Worm (Caenorhabditis elegans) whole organism, L1 larva: ENCODE results near the gene F11E6.4.
A peak's percentile ranks its signal among the peaks of the same experiment; 100 is the strongest.

ENCODE experiments used
- F16B12.6 ChIP-seq: fragments of 150-350 bp; optimal IDR thresholded peaks from 2 replicates; lab custom pipeline; 2014; ENCODE audit warnings: missing biosample characterization, missing genetic modification characterization
- alr-1 ChIP-seq: fragments of 200-800 bp; sonication (Bioruptor generic); optimal IDR thresholded peaks from 2 replicates; lab custom pipeline; 2018; ENCODE audit warnings: borderline replicate concordance, mild to moderate bottlenecking, missing genetic modification characterization, missing compliant biosample characterization
- aly-2 ChIP-seq: fragments of 150-350 bp; optimal IDR thresholded peaks from 2 replicates; lab custom pipeline; 2014; ENCODE audit warnings: missing biosample characterization, missing genetic modification characterization
- ama-1 ChIP-seq: fragments of 150-350 bp; optimal IDR thresholded peaks from 2 replicates; lab custom pipeline; 2014
- blmp-1 ChIP-seq: fragments of 150-350 bp; optimal IDR thresholded peaks from 2 replicates; lab custom pipeline; 2014; ENCODE audit warnings: missing biosample characterization, missing genetic modification characterization
- ceh-63 ChIP-seq: fragments of 200-800 bp; sonication (Bioruptor generic); optimal IDR thresholded peaks from 2 replicates; lab custom pipeline; 2018; ENCODE audit warnings: mild to moderate bottlenecking, missing genetic modification characterization, missing compliant biosample characterization
- ceh-8 ChIP-seq: fragments of 200-800 bp; sonication (Bioruptor generic); optimal IDR thresholded peaks from 2 replicates; lab custom pipeline; 2018; ENCODE audit warnings: mild to moderate bottlenecking, missing genetic modification characterization, moderate library complexity, missing compliant biosample characterization
- ces-1 ChIP-seq: fragments of 150-350 bp; optimal IDR thresholded peaks from 2 replicates; lab custom pipeline; 2014; ENCODE audit warnings: missing biosample characterization, missing genetic modification reagents, missing genetic modification characterization
- efl-1 ChIP-seq, 4 experiments: fragments of 150-350 bp; optimal IDR thresholded peaks in 3 of 4; peaks in 1 of 4; 1 replicate in 1 of 4; 2 replicates in 3 of 4; lab custom pipeline; 2014; ENCODE audit warnings: missing biosample characterization in 2 of 4, missing genetic modification characterization in 2 of 4, missing genetic modification reagents in 2 of 4
- egl-13 ChIP-seq: sonication (generic microtip); optimal IDR thresholded peaks from 2 replicates; lab custom pipeline; 2016; ENCODE audit warnings: missing genotype, missing genetic modification reagents, missing genetic modification characterization, missing compliant biosample characterization
- elt-2 ChIP-seq: sonication (generic microtip); optimal IDR thresholded peaks from 2 replicates; lab custom pipeline; 2016; ENCODE audit warnings: missing genetic modification characterization, mild to moderate bottlenecking, inconsistent platforms, missing compliant biosample characterization, missing genetic modification reagents
- elt-3 ChIP-seq, 6 experiments: fragments of 150-350 bp in 1 of 6; sonication (generic microtip); optimal IDR thresholded peaks; 2 replicates each; lab custom pipeline; 2017 to 2018; ENCODE audit warnings: missing biosample characterization in 6 of 6, missing genetic modification characterization in 6 of 6, inconsistent platforms in 1 of 6
- ets-5 ChIP-seq: fragments of 200-800 bp; sonication (Bioruptor generic); IDR thresholded peaks from 2 replicates; pipeline ENCODE4 v1.3.6; 2022; ENCODE audit warnings: missing genetic modification characterization, missing compliant biosample characterization
- fos-1 ChIP-seq: fragments of 150-350 bp; optimal IDR thresholded peaks from 2 replicates; lab custom pipeline; 2014; ENCODE audit warnings: missing biosample characterization, missing genetic modification characterization
- grh-1 ChIP-seq: fragments of 200-800 bp; sonication (Bioruptor generic); IDR thresholded peaks from 2 replicates; pipeline ENCODE4 v1.3.6; 2022; ENCODE audit warnings: missing genetic modification reagents, missing genetic modification characterization, missing compliant biosample characterization
- hlh-4 ChIP-seq: sonication (generic microtip); optimal IDR thresholded peaks from 2 replicates; lab custom pipeline; 2016; ENCODE audit warnings: mild to moderate bottlenecking, missing genetic modification characterization, missing compliant biosample characterization
- hpl-2 ChIP-seq: fragments of 150-350 bp; optimal IDR thresholded peaks from 2 replicates; lab custom pipeline; 2014; ENCODE audit warnings: missing biosample characterization, missing genetic modification reagents, missing genetic modification characterization
- irx-1 ChIP-seq: sonication (generic microtip); optimal IDR thresholded peaks from 2 replicates; lab custom pipeline; 2016; ENCODE audit warnings: missing genetic modification characterization, missing compliant biosample characterization
- lin-39 ChIP-seq: fragments of 150-350 bp; optimal IDR thresholded peaks from 2 replicates; lab custom pipeline; 2014; ENCODE audit warnings: missing biosample characterization, missing genetic modification reagents, missing genetic modification characterization
- lir-3 ChIP-seq: sonication (generic microtip); optimal IDR thresholded peaks from 2 replicates; lab custom pipeline; 2016; ENCODE audit warnings: mild to moderate bottlenecking, missing genetic modification characterization, moderate library complexity, missing compliant biosample characterization; ENCODE audit not compliant: poor library complexity
- lsy-2 ChIP-seq, 2 experiments: fragments of 150-350 bp; optimal IDR thresholded peaks; 2 replicates each; lab custom pipeline; 2014; ENCODE audit warnings: missing biosample characterization in 2 of 2, missing genetic modification characterization in 2 of 2
- mep-1 ChIP-seq: fragments of 150-350 bp; optimal IDR thresholded peaks from 2 replicates; lab custom pipeline; 2014; ENCODE audit warnings: missing biosample characterization, missing genetic modification characterization
- nhr-19 ChIP-seq: fragments of 200-800 bp; sonication (Bioruptor generic); conservative IDR thresholded peaks from 2 replicates; pipeline ENCODE4 v1.3.6; 2022; ENCODE audit warnings: missing genetic modification characterization, missing compliant biosample characterization
- nhr-237 ChIP-seq: fragments of 150-350 bp; optimal IDR thresholded peaks from 2 replicates; lab custom pipeline; 2014; ENCODE audit warnings: missing biosample characterization, missing genetic modification characterization
- nhr-28 ChIP-seq: fragments of 150-350 bp; optimal IDR thresholded peaks from 2 replicates; lab custom pipeline; 2014; ENCODE audit warnings: missing biosample characterization, missing genetic modification characterization
- nhr-71 ChIP-seq: sonication (generic microtip); optimal IDR thresholded peaks from 2 replicates; lab custom pipeline; 2016; ENCODE audit warnings: mild to moderate bottlenecking, missing genetic modification characterization, moderate library complexity, missing compliant biosample characterization
- nhr-77 ChIP-seq: fragments of 150-350 bp; optimal IDR thresholded peaks from 2 replicates; lab custom pipeline; 2014; ENCODE audit warnings: missing biosample characterization, missing genetic modification characterization
- nhr-85 ChIP-seq: sonication (generic microtip); peaks from one replicate; lab custom pipeline; 2016; ENCODE audit warnings: missing genetic modification characterization, inconsistent platforms, missing compliant biosample characterization
- pag-3 ChIP-seq: sonication (generic microtip); optimal IDR thresholded peaks from 2 replicates; lab custom pipeline; 2017; ENCODE audit warnings: missing genetic modification characterization, mild to moderate bottlenecking, missing compliant biosample characterization, antibody characterized with exemption, borderline replicate concordance; ENCODE audit not compliant: insufficient read depth
- pax-3 ChIP-seq: fragments of 200-800 bp; sonication (Bioruptor generic); optimal IDR thresholded peaks from 2 replicates; lab custom pipeline; 2018; ENCODE audit warnings: mild to moderate bottlenecking, missing genetic modification characterization, moderate library complexity, missing compliant biosample characterization
- pqm-1 ChIP-seq: sonication (generic microtip); optimal IDR thresholded peaks from 3 replicates; lab custom pipeline; 2017; ENCODE audit warnings: missing biosample characterization, missing genetic modification characterization
- sox-4 ChIP-seq: sonication (generic microtip); optimal IDR thresholded peaks from 2 replicates; lab custom pipeline; 2016; ENCODE audit warnings: missing genetic modification characterization, missing compliant biosample characterization
- sptf-1 ChIP-seq: fragments of 150-350 bp; optimal IDR thresholded peaks from 2 replicates; lab custom pipeline; 2014; ENCODE audit warnings: missing biosample characterization, missing genetic modification characterization
- tbx-2 ChIP-seq: sonication (generic microtip); optimal IDR thresholded peaks from 2 replicates; lab custom pipeline; 2016; ENCODE audit warnings: missing genetic modification characterization, missing compliant biosample characterization
- tlp-1 ChIP-seq: fragments of 150-350 bp; optimal IDR thresholded peaks from 2 replicates; lab custom pipeline; 2014; ENCODE audit warnings: missing biosample characterization, missing genetic modification characterization
- unc-62 ChIP-seq: fragments of 150-350 bp; optimal IDR thresholded peaks from 2 replicates; lab custom pipeline; 2014; ENCODE audit warnings: missing biosample characterization, missing genetic modification reagents, missing genetic modification characterization
- unc-86 ChIP-seq: sonication (generic microtip); optimal IDR thresholded peaks from 2 replicates; lab custom pipeline; 2016; ENCODE audit warnings: missing genetic modification characterization, missing compliant biosample characterization
- zip-4 ChIP-seq: fragments of 200-800 bp; sonication (Bioruptor generic); optimal IDR thresholded peaks from 2 replicates; lab custom pipeline; 2018; ENCODE audit warnings: mild to moderate bottlenecking, missing genetic modification characterization, moderate library complexity, missing compliant biosample characterization
- ztf-4 ChIP-seq: fragments of 150-350 bp; optimal IDR thresholded peaks from 2 replicates; lab custom pipeline; 2014; ENCODE audit warnings: missing biosample characterization, missing genetic modification characterization

Gene F11E6.4

DNA sequence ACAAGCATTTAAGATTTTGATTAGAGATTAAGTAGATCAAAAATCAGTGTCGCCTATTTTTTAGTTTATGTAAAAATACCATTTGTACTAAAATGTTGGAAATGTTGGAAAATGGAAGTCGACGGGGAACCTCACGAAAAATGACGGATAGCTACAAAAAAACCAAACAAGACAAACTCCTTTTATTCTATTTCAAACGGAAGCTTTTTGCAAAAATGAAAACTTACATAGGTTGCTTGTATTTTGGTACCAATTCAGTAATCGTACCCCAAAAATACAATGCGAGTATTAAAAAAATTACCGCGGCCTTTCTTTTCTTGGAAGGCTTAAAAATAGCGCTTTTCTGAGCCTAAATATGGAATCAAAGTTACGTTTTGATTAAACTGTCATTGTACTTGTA, 16.2 kb downstream of the F11E6.4 start:
- TF ChIP-seq lir-3 (tag; lab: Kevin White, UChicago) (no peak), ceh-8 (GFP tag; lab: Kevin White, UChicago) (no peak), hpl-2 (no peak), sptf-1 (tag; lab: Kevin White, UChicago) (no peak), pax-3 (tag; lab: Kevin White, UChicago) (no peak), ceh-63 (GFP tag; lab: Kevin White, UChicago) (no peak), lin-39 (no peak), efl-1 (optimal IDR thresholded peaks at IDR 0.05; lab: Kevin White, UChicago) (no peak), efl-1 (GFP tag; optimal IDR thresholded peaks at IDR 0.05 in 1 of 2; lab: Kevin White, UChicago) (peak in 1 of 2 experiments; percentile 10)

DNA sequence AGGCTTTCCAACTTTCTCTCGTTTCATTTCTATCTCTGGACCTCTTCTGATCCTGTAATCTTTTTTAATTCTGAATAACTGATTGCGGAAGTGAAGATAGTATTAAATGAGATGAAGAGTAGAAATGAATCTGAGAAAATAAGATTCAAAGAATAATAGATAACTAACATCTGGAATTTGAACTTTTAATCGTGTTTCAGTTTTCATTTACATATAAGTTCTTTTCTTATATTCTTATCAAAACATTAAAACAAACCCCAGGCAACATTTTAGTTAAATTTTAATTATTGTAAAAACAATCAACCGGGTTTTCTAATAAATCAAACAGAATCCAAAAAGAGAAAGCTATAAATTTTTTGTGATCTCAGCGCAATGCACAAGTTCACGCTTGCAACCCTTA, 17.0 kb downstream of the F11E6.4 start:
- TF ChIP-seq efl-1 (optimal IDR thresholded peaks at IDR 0.05; lab: Kevin White, UChicago) (no peak), efl-1 (GFP tag; optimal IDR thresholded peaks at IDR 0.05 in 1 of 2; lab: Kevin White, UChicago) (peak in 1 of 2 experiments; percentile 62), nhr-77 (no peak), blmp-1 (tag; lab: Kevin White, UChicago) (peak; percentile 86), pqm-1 (no peak), zip-4 (GFP tag; lab: Kevin White, UChicago) (no peak), ztf-4 (tag; lab: Kevin White, UChicago) (no peak)
- TF ChIP-seq, all 84 proteins: peak for 2

DNA sequence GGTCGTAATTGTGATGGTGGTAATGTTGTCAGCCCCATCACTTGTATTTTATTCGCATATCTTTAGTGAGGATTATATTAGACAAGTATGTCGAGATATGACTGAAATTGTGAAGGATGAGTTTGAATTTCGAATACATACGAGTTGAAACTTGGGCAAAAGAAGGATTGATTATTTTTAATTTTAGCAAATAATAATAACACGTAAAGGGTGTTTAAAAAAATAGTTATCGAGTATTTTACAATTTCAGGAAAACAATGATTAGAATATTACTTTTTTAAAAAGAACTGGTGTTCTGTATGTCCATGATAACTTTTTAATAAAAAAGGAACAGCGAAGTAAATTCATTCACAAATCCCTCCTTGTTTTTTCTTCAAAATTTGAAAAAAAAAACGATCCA, 19.7 kb downstream of the F11E6.4 start, which contains the start of gene F11E6.8:
TSS of gene F11E6.8 (minus strand) at position 101 of the 400 bp plus-strand sequence.
- TF ChIP-seq unc-86 (tag; lab: Kevin White, UChicago), result no peak
- TF ChIP-seq blmp-1 (tag; lab: Kevin White, UChicago), result no peak
- TF ChIP-seq lsy-2 (tag; optimal IDR thresholded peaks at IDR 0.05; lab: Kevin White, UChicago), result no peak
- no peak for TF ChIP-seq alr-1 (tag; lab: Kevin White, UChicago)
- TF ChIP-seq aly-2, result no peak
- TF ChIP-seq pag-3, result no peak
- TF ChIP-seq mep-1, result no peak
- no peak for TF ChIP-seq sptf-1 (tag; lab: Kevin White, UChicago)
- TF ChIP-seq ces-1 (GFP tag; lab: Kevin White, UChicago), result no peak
- no peak for TF ChIP-seq irx-1 (tag; lab: Kevin White, UChicago)
- no peak for TF ChIP-seq nhr-85 (tag; lab: Kevin White, UChicago)
- TF ChIP-seq elt-2 (tag; lab: Kevin White, UChicago), result no peak
- TF ChIP-seq nhr-28 (tag; lab: Kevin White, UChicago), result no peak
- TF ChIP-seq unc-62 (GFP tag; lab: Kevin White, UChicago), result no peak
- no peak for TF ChIP-seq ets-5 (GFP tag; lab: Robert Waterston, UW)
- no peak for TF ChIP-seq ama-1 (lab: Kevin White, UChicago)
- TF ChIP-seq F16B12.6, result no peak
- no peak for TF ChIP-seq nhr-71 (tag; lab: Kevin White, UChicago)
- TF ChIP-seq grh-1 (GFP tag; lab: Robert Waterston, UW), result no peak
- TF ChIP-seq sox-4 (tag; lab: Kevin White, UChicago), result no peak
- TF ChIP-seq, all 84 proteins: peak for 0

DNA sequence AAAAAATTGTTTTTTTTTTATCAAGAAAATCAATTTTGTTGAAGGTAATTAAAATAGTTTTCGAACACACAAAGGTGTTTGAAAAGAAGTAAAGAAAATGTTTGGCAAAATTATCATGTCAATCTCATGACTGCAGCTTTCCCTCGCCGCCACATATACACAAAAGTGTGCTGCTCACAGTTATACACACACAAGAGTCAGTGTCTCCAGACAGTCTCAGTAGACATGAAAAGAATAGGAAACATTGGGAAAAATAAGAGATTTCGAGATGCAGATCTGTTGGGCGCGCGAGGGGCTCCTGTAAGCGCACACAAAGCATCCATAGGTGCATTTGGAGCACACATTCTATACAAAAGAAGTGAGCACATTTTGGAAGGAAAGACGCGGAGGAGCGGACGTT, 21.8 kb downstream of the F11E6.4 start:
- no peak for TF ChIP-seq fos-1 (tag; lab: Kevin White, UChicago)
- no peak for TF ChIP-seq nhr-28 (tag; lab: Kevin White, UChicago)
- no peak for TF ChIP-seq aly-2
- TF ChIP-seq pag-3, result no peak
- no peak for TF ChIP-seq irx-1 (tag; lab: Kevin White, UChicago)
- TF ChIP-seq elt-3 (tag; optimal IDR thresholded peaks at IDR 0.05; lab: Kevin White, UChicago), result no peak
- no peak for TF ChIP-seq egl-13 (tag; lab: Kevin White, UChicago)
- no peak for TF ChIP-seq hpl-2
- TF ChIP-seq nhr-237 (tag; lab: Kevin White, UChicago), result no peak
- no peak for TF ChIP-seq hlh-4 (tag; lab: Kevin White, UChicago)
- TF ChIP-seq tbx-2 (tag; lab: Kevin White, UChicago), result no peak
- no peak for TF ChIP-seq nhr-19 (GFP tag; lab: Robert Waterston, UW)
- no peak for TF ChIP-seq alr-1 (tag; lab: Kevin White, UChicago)
- TF ChIP-seq tlp-1, result no peak
- TF ChIP-seq sptf-1 (tag; lab: Kevin White, UChicago), result no peak
